Fruit fly (Drosophila melanogaster) whole organism, embryonic: ENCODE measurements around the gene Fur2.

Experiments
- Adf1 ChIP-seq: fragments of 200-800 bp; sonication (Bioruptor generic); IDR thresholded peaks from 2 replicates; pipeline ENCODE4 v1.3.6; 2022; ENCODE audit warnings: missing biosample characterization, missing genetic modification characterization
- Atf3 ChIP-seq: fragments of 200-800 bp; sonication (Bioruptor generic); optimal IDR thresholded peaks from 3 replicates; lab custom pipeline; 2016; ENCODE audit warnings: missing biosample characterization, missing genetic modification characterization
- CG11398 ChIP-seq: fragments of 200-800 bp; sonication (Bioruptor generic); optimal IDR thresholded peaks from 2 replicates; lab custom pipeline; 2016; ENCODE audit warnings: missing biosample characterization, missing genetic modification characterization
- CG12071 ChIP-seq: fragments of 200-800 bp; sonication (Bioruptor generic); optimal IDR thresholded peaks from 3 replicates; lab custom pipeline; 2018; ENCODE audit warnings: missing biosample characterization, mild to moderate bottlenecking, missing genetic modification characterization
- CG14050 ChIP-seq: fragments of 200-800 bp; sonication (Bioruptor generic); IDR thresholded peaks from 3 replicates; pipeline ENCODE4 v1.3.6; 2022; ENCODE audit warnings: missing biosample characterization, missing genetic modification characterization
- CG17361 ChIP-seq: fragments of 200-800 bp; sonication (Bioruptor generic); IDR thresholded peaks from 3 replicates; pipeline ENCODE4 v1.3.6; 2022; ENCODE audit warnings: missing biosample characterization, missing genetic modification characterization
- CG1832 ChIP-seq: fragments of 200-800 bp; sonication (Bioruptor generic); optimal IDR thresholded peaks from 2 replicates; lab custom pipeline; 2017; ENCODE audit warnings: missing biosample characterization, mild to moderate bottlenecking, missing genetic modification characterization, inconsistent platforms
- CG18764 ChIP-seq: fragments of 200-800 bp; sonication (Bioruptor generic); optimal IDR thresholded peaks from 3 replicates; lab custom pipeline; 2016; ENCODE audit warnings: missing biosample characterization, missing genetic modification characterization
- CG2129 ChIP-seq: fragments of 200-800 bp; sonication (Bioruptor generic); IDR thresholded peaks from 2 replicates; pipeline ENCODE4 v1.3.6; 2022; ENCODE audit warnings: missing biosample characterization, missing genetic modification characterization; ENCODE audit not compliant: partially characterized antibody
- CG2199 ChIP-seq: fragments of 200-800 bp; sonication (Bioruptor generic); IDR thresholded peaks from 3 replicates; pipeline ENCODE4 v1.3.6; 2022; ENCODE audit warnings: missing biosample characterization, missing genetic modification characterization
- CG4328 ChIP-seq: fragments of 200-800 bp; sonication (Bioruptor generic); optimal IDR thresholded peaks from 3 replicates; lab custom pipeline; 2017; ENCODE audit warnings: missing biosample characterization, missing genetic modification reagents, missing genetic modification characterization
- CG5180 ChIP-seq: fragments of 200-800 bp; sonication (Bioruptor generic); optimal IDR thresholded peaks from 3 replicates; lab custom pipeline; 2017; ENCODE audit warnings: missing biosample characterization, missing genetic modification characterization, mild to moderate bottlenecking, moderate library complexity, missing genetic modification reagents
- CG6813 ChIP-seq: fragments of 200-800 bp; sonication (Bioruptor generic); optimal IDR thresholded peaks from 2 replicates; lab custom pipeline; 2017; ENCODE audit warnings: missing biosample characterization, missing genetic modification characterization, mild to moderate bottlenecking, moderate library complexity, missing genetic modification reagents
- CG6854 ChIP-seq: fragments of 200-800 bp; sonication (Bioruptor generic); optimal IDR thresholded peaks from 3 replicates; lab custom pipeline; 2017; ENCODE audit warnings: missing biosample characterization, mild to moderate bottlenecking, missing genetic modification characterization
- CG7745 ChIP-seq: fragments of 200-800 bp; sonication (Bioruptor generic); optimal IDR thresholded peaks from 2 replicates; lab custom pipeline; 2018; ENCODE audit warnings: missing biosample characterization, mild to moderate bottlenecking, missing genetic modification characterization, moderate library complexity
- CG8924 ChIP-seq: fragments of 200-800 bp; optimal IDR thresholded peaks from 3 replicates; lab custom pipeline; 2019; ENCODE audit warnings: missing biosample characterization, mild to moderate bottlenecking, missing genetic modification characterization, moderate library complexity
- Dp ChIP-seq: fragments of 200-800 bp; sonication (Bioruptor generic); optimal IDR thresholded peaks from 2 replicates; lab custom pipeline; 2018; ENCODE audit warnings: missing biosample characterization, mild to moderate bottlenecking, missing genetic modification characterization, moderate library complexity
- E2f2 ChIP-seq: fragments of 200-800 bp; sonication (Bioruptor generic); IDR thresholded peaks from 2 replicates; pipeline ENCODE4 v1.3.6; 2022; ENCODE audit warnings: missing biosample characterization, missing genetic modification characterization
- Fer3 ChIP-seq: fragments of 200-800 bp; sonication (Bioruptor generic); optimal IDR thresholded peaks from 2 replicates; lab custom pipeline; 2018; ENCODE audit warnings: missing biosample characterization, mild to moderate bottlenecking, missing genetic modification characterization, moderate library complexity
- HLH3B ChIP-seq: fragments of 200-800 bp; sonication (Bioruptor generic); IDR thresholded peaks from 2 replicates; pipeline ENCODE4 v1.3.6; 2022; ENCODE audit warnings: missing biosample characterization, missing genetic modification characterization
- HLHmδ ChIP-seq: fragments of 200-800 bp; sonication (Bioruptor generic); optimal IDR thresholded peaks from 2 replicates; lab custom pipeline; 2018; ENCODE audit warnings: missing biosample characterization, mild to moderate bottlenecking, missing genetic modification characterization, moderate library complexity
- Hmr ChIP-seq: fragments of 200-800 bp; sonication (Bioruptor generic); optimal IDR thresholded peaks from 3 replicates; lab custom pipeline; 2017; ENCODE audit warnings: mild to moderate bottlenecking, missing biosample characterization, missing genetic modification reagents, missing genetic modification characterization
- MTF-1 ChIP-seq: fragments of 200-800 bp; sonication (Bioruptor generic); optimal IDR thresholded peaks from 2 replicates; lab custom pipeline; 2018; ENCODE audit warnings: missing biosample characterization, mild to moderate bottlenecking, missing genetic modification characterization, borderline replicate concordance
- NC2β ChIP-seq: fragments of 200-800 bp; sonication (Bioruptor generic); optimal IDR thresholded peaks from 2 replicates; lab custom pipeline; 2016; ENCODE audit warnings: missing biosample characterization, missing genetic modification characterization
- NFAT ChIP-seq: fragments of 200-800 bp; sonication (Bioruptor generic); IDR thresholded peaks from 2 replicates; pipeline ENCODE4 v1.3.6; 2022; ENCODE audit warnings: missing biosample characterization, missing genetic modification characterization
- Nf-YC ChIP-seq: fragments of 200-800 bp; optimal IDR thresholded peaks from 3 replicates; lab custom pipeline; 2019; ENCODE audit warnings: missing biosample characterization, mild to moderate bottlenecking, missing genetic modification characterization, moderate library complexity
- Ravus ChIP-seq: fragments of 200-800 bp; sonication (Bioruptor generic); IDR thresholded peaks from 2 replicates; pipeline ENCODE4 v1.3.6; 2022; ENCODE audit warnings: missing biosample characterization, missing genetic modification characterization
- Rx ChIP-seq: fragments of 200-800 bp; sonication (Bioruptor generic); IDR thresholded peaks from 2 replicates; pipeline ENCODE4 v1.3.6; 2022; ENCODE audit warnings: missing biosample characterization, missing genetic modification characterization
- Scr ChIP-seq: fragments of 200-800 bp; sonication (Bioruptor generic); IDR thresholded peaks from 2 replicates; pipeline ENCODE4 v1.3.6; 2022; ENCODE audit warnings: missing biosample characterization, missing genetic modification characterization; ENCODE audit not compliant: partially characterized antibody
- Side ChIP-seq: fragments of 200-800 bp; sonication (Bioruptor generic); optimal IDR thresholded peaks from 2 replicates; lab custom pipeline; 2016; ENCODE audit warnings: missing biosample characterization, missing genetic modification characterization
- Ssrp ChIP-seq: fragments of 200-800 bp; sonication (Bioruptor generic); optimal IDR thresholded peaks from 2 replicates; lab custom pipeline; 2018; ENCODE audit warnings: missing biosample characterization, mild to moderate bottlenecking, missing genetic modification characterization, moderate library complexity
- Usf ChIP-seq: fragments of 200-800 bp; sonication (Bioruptor generic); optimal IDR thresholded peaks from 2 replicates; lab custom pipeline; 2017; ENCODE audit warnings: missing genotype, missing biosample characterization, missing genetic modification characterization
- ac ChIP-seq: fragments of 200-800 bp; sonication (Bioruptor generic); optimal IDR thresholded peaks from 3 replicates; lab custom pipeline; 2017; ENCODE audit warnings: missing biosample characterization, mild to moderate bottlenecking, missing genetic modification characterization
- aop ChIP-seq: fragments of 200-800 bp; sonication (Bioruptor generic); IDR thresholded peaks from 2 replicates; pipeline ENCODE4 v1.3.6; 2022; ENCODE audit warnings: missing biosample characterization, missing genetic modification characterization
- bowl ChIP-seq: fragments of 200-800 bp; sonication (Bioruptor generic); IDR thresholded peaks from 2 replicates; pipeline ENCODE4 v1.3.6; 2022; ENCODE audit warnings: missing biosample characterization, missing genetic modification characterization
- danr ChIP-seq: fragments of 200-800 bp; sonication (Bioruptor generic); IDR thresholded peaks from 2 replicates; pipeline ENCODE4 v1.3.6; 2022; ENCODE audit warnings: missing biosample characterization, missing genetic modification characterization
- eve ChIP-seq, 2 experiments: fragments of >200 bp; optimal IDR thresholded peaks; 2 replicates each; lab custom pipeline; 2017; ENCODE audit warnings: missing biosample characterization in 2 of 2, missing genetic modification characterization in 2 of 2
- ewg ChIP-seq: fragments of 200-800 bp; sonication (Bioruptor generic); optimal IDR thresholded peaks from 3 replicates; lab custom pipeline; 2017; ENCODE audit warnings: mild to moderate bottlenecking, missing biosample characterization, missing genetic modification reagents, missing genetic modification characterization
- hkb ChIP-seq, 2 experiments: fragments of 200-800 bp in 1 of 2; fragments of >200 bp in 1 of 2; sonication (Bioruptor generic) in 1 of 2; IDR thresholded peaks in 1 of 2; optimal IDR thresholded peaks in 1 of 2; 2 replicates each; pipeline versions ENCODE4 v1.3.6 to Lab custom; 2017 to 2022; ENCODE audit warnings: missing biosample characterization in 1 of 2, missing genetic modification characterization in 1 of 2
- jumu ChIP-seq: fragments of 200-800 bp; sonication (Bioruptor generic); optimal IDR thresholded peaks from 3 replicates; lab custom pipeline; 2016; ENCODE audit warnings: missing biosample characterization, missing genetic modification characterization
- kay ChIP-seq: fragments of 200-800 bp; sonication (Bioruptor generic); optimal IDR thresholded peaks from 2 replicates; lab custom pipeline; 2016; ENCODE audit warnings: missing biosample characterization, missing genetic modification characterization
- kni ChIP-seq: fragments of 200-800 bp; sonication (Bioruptor generic); optimal IDR thresholded peaks from 3 replicates; lab custom pipeline; 2017; ENCODE audit warnings: mild to moderate bottlenecking, missing biosample characterization, missing genetic modification reagents, missing genetic modification characterization
- knrl ChIP-seq: fragments of 200-800 bp; sonication (Bioruptor generic); IDR thresholded peaks from 3 replicates; pipeline ENCODE4 v1.3.6; 2022; ENCODE audit warnings: missing biosample characterization, missing genetic modification characterization; ENCODE audit not compliant: partially characterized antibody
- org-1 ChIP-seq: fragments of 200-800 bp; sonication (Bioruptor generic); optimal IDR thresholded peaks from 2 replicates; lab custom pipeline; 2017; ENCODE audit warnings: missing biosample characterization, missing genetic modification characterization
- pita ChIP-seq: fragments of 200-800 bp; sonication (Bioruptor generic); optimal IDR thresholded peaks from 2 replicates; lab custom pipeline; 2017; ENCODE audit warnings: missing biosample characterization, mild to moderate bottlenecking, missing genetic modification characterization
- ro ChIP-seq: fragments of 200-800 bp; sonication (Bioruptor generic); IDR thresholded peaks from 2 replicates; pipeline ENCODE4 v1.3.6; 2022; ENCODE audit warnings: missing biosample characterization, missing genetic modification characterization
- slou ChIP-seq: fragments of 200-800 bp; sonication (Bioruptor generic); optimal IDR thresholded peaks from 3 replicates; lab custom pipeline; 2016; ENCODE audit warnings: missing biosample characterization, missing genetic modification characterization
- sna ChIP-seq: fragments of 200-800 bp; sonication (Bioruptor generic); IDR thresholded peaks from 2 replicates; pipeline ENCODE4 v1.3.6; 2022; ENCODE audit warnings: missing biosample characterization, missing genetic modification characterization; ENCODE audit not compliant: partially characterized antibody
- sob ChIP-seq: fragments of 200-800 bp; sonication (Bioruptor generic); IDR thresholded peaks from 2 replicates; pipeline ENCODE4 v1.3.6; 2022; ENCODE audit warnings: missing biosample characterization, missing genetic modification characterization
- z ChIP-seq: fragments of 200-800 bp; sonication (Bioruptor generic); IDR thresholded peaks from 3 replicates; pipeline ENCODE4 v1.3.6; 2022; ENCODE audit warnings: missing biosample characterization, missing genetic modification characterization

Fur2 gene

dm6 chrX:16421899-16422412 is 49.1 kb downstream of the Fur2 start, which contains the start of gene AnxB11 (continued):
- no peak for TF ChIP-seq aop
- TF ChIP-seq CG6813 (GFP tag; lab: Kevin White, UChicago) = no peak
- TF ChIP-seq z (GFP tag; lab: Robert Waterston, UW) = no peak
- TF ChIP-seq CG14050 (GFP tag; lab: Robert Waterston, UW) = no peak
- TF ChIP-seq CG8924 (tag; lab: Kevin White, UChicago) = peak; percentile 8
- TF ChIP-seq hkb (optimal IDR thresholded peaks at IDR 0.05; lab: Kevin White, UChicago) = no peak
- TF ChIP-seq hkb (GFP tag; IDR thresholded peaks at IDR 0.05; lab: Robert Waterston, UW) = 0 out of 2 replicates have a peak, but pooled peaks have one; percentile 13
- peak; percentile 70 for TF ChIP-seq Dp (GFP tag; lab: Kevin White, UChicago)
- TF ChIP-seq jumu (GFP tag; lab: Kevin White, UChicago) = no peak
- TF ChIP-seq Adf1 (GFP tag; lab: Robert Waterston, UW) = peak; percentile 8; the same call in 1 of the 2 replicates
- TF ChIP-seq CG18764 = no peak
- no peak for TF ChIP-seq Ssrp (tag; lab: Kevin White, UChicago)
- 0 out of 3 replicates have a peak, but pooled peaks have one; percentile 15 for TF ChIP-seq CG2199 (GFP tag; lab: Robert Waterston, UW)
- no peak for TF ChIP-seq CG5180 (GFP tag; lab: Kevin White, UChicago)
- TF ChIP-seq CG2129 (GFP tag; lab: Robert Waterston, UW) = no peak
- no peak for TF ChIP-seq CG17361 (GFP tag; lab: Robert Waterston, UW)
- no peak for TF ChIP-seq CG4328
- no peak for TF ChIP-seq NC2β (GFP tag; lab: Kevin White, UChicago)
- TF ChIP-seq sna = no peak; the same call in 1 of the 2 replicates
- no peak for TF ChIP-seq CG6854 (GFP tag; lab: Kevin White, UChicago)
- TF ChIP-seq eve (GFP tag; optimal IDR thresholded peaks at IDR 0.05; lab: Kevin White, UChicago) = no peak
- TF ChIP-seq Nf-YC = no peak
- TF ChIP-seq Fer3 = no peak
- TF ChIP-seq Hmr (GFP tag; lab: Kevin White, UChicago) = no peak
- no peak for TF ChIP-seq CG12071 (GFP tag; lab: Kevin White, UChicago)
- peak; percentile 26; the same call in 1 of the 2 replicates for TF ChIP-seq sob (GFP tag; lab: Robert Waterston, UW)
- TF ChIP-seq CG11398 (GFP tag; lab: Kevin White, UChicago) = no peak
- TF ChIP-seq Scr = 0 out of 2 replicates have a peak, but pooled peaks have one; percentile 48
- TF ChIP-seq CG7745 (tag; lab: Kevin White, UChicago) = no peak
- no peak for TF ChIP-seq MTF-1 (GFP tag; lab: Kevin White, UChicago)
- TF ChIP-seq slou (GFP tag; lab: Kevin White, UChicago) = no peak
- no peak for TF ChIP-seq Usf
- no peak for TF ChIP-seq HLH3B (GFP tag; lab: Robert Waterston, UW)
- TF ChIP-seq org-1 (GFP tag; lab: Kevin White, UChicago) = no peak
- no peak for TF ChIP-seq Side (GFP tag; lab: Kevin White, UChicago)
- TF ChIP-seq kay (GFP tag; lab: Kevin White, UChicago) = no peak
- TF ChIP-seq bowl (GFP tag; lab: Robert Waterston, UW) = no peak
- no peak for TF ChIP-seq pita
- no peak for TF ChIP-seq Atf3 (GFP tag; lab: Kevin White, UChicago)
- no peak; the same call in 1 of the 2 replicates for TF ChIP-seq E2f2 (GFP tag; lab: Robert Waterston, UW)
- no peak for TF ChIP-seq ac (GFP tag; lab: Kevin White, UChicago)
- no peak for TF ChIP-seq knrl (GFP tag; lab: Robert Waterston, UW)
- TF ChIP-seq kni (GFP tag; lab: Kevin White, UChicago) = no peak
- no peak for TF ChIP-seq NFAT
- TF ChIP-seq Rx (GFP tag; lab: Robert Waterston, UW) = no peak
- no peak for TF ChIP-seq CG1832 (GFP tag; lab: Kevin White, UChicago)
- no peak for TF ChIP-seq ro
- TF ChIP-seq HLHmδ (GFP tag; lab: Kevin White, UChicago) = no peak
- no peak for TF ChIP-seq Ravus (GFP tag; lab: Robert Waterston, UW)
- TF ChIP-seq danr (GFP tag; lab: Robert Waterston, UW) = no peak
- no peak for TF ChIP-seq ewg (GFP tag; lab: Kevin White, UChicago)
